Fruit fly (Drosophila melanogaster): Measurements from ENCODE around the gene Cby.
A peak's percentile ranks its signal among the peaks of the same experiment; 100 is the strongest.

DNA sequence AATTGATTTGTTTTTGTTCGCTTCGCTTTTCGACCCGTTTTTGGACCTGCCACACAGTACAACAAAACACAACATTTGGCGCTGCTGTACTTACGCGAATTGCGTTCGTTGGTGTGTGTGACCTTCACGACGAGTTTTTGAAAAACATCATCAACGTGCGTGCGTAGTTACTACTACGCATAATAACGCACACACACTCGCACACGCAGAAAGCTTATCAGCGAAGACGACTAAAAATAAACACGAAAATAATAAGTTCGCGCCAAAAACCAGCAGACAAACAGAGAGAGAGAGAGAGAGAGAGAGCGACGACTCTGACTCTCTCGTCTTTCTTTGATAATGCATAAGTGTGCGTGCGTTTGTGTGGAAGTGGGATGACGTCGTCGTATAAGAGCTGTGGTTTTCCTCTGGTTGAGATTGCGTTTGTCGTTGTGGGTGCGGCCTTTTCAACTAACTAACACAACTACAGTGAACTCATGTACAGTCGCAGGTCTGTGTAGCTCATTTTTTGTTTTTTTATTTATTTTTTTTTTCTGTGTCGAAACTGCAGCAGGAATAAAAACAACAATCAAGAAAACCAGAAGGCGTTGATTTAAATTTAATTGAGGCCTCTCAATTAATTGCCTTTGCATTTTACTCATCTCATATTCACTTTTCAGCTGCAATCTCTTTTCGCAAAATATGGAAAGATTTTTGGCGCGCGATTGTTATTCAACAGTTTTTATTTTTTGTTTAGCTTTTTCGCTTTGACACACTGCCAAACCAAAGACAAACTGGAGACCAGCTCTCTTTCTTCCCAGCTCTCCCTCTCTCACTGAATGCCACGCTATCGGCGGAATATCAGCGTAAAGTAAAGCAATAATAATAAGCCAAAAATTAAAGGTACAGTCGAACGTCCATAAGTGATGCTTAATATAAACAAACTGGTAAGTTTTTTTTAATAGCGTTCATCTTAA is 13.9 kb upstream of the Cby start:
- TF ChIP-seq pad (GFP tag; optimal IDR thresholded peaks at IDR 0.05) (no peak), CG7101 (tag; optimal IDR thresholded peaks at IDR 0.05) (peak; percentile 17), bab1 (GFP tag; optimal IDR thresholded peaks at IDR 0.05) (no peak), kay (GFP tag; ENCODE audit: borderline replicate concordance) (peak; percentile 58), toe (GFP tag; optimal IDR thresholded peaks at IDR 0.05) (peak; percentile 16), Hr96 (GFP tag; optimal IDR thresholded peaks at IDR 0.05) (no peak)

Measured in whole organism, adult.